Fruit fly (Drosophila melanogaster): ENCODE measurements around the gene Gr22b.

DNA sequence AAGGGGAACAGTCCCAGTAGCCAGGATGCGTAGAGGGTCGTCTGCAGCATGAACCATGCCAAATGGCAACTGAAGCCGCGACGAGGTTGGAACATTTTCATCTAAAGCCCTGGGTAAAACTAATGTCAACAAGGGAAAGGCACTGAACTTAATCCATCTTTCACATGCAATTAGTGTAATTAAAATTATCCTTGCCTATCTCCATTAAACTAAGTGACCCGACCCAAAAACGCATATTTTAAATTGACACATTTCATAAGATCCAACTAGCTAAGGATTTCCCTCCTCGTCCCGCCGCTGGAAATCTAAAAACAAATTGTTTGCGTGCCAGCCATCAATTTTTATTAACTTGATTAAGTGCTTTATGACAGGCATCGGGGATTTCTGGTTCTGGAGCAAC is 36.7 kb downstream of the Gr22b start, which contains the start of gene Gr22f:
- TF ChIP-seq CG6854 (GFP tag; optimal IDR thresholded peaks at IDR 0.05) (no peak), Ets21C (GFP tag; optimal IDR thresholded peaks at IDR 0.05) (no peak)
